Worm (Caenorhabditis elegans): ENCODE measurements around the gene try-8.

try-8 gene

DNA sequence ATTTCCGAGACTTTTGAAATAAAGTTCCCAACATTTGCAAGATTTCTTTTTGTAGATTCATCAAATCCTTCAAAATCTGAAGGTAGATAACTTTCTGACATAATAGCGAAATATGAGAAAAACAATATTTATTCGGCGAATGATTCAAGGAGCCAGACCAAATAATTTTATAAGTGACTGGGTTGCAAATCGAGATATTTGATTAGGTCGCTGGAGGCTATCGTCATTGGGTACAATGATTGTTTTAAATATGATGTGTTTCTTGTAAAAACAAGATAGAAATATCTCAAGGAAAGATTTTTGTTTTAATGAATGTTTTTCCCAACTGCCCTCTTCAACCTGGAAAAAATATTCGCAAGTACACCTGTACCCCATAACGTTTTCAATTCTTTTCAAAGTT is 25.3 kb downstream of the try-8 start, which contains the start of gene srw-69:
TSS of gene srw-69 (minus strand) at position 101 of the 400 bp plus-strand sequence.
- no peak for TF ChIP-seq B0035.1 (tag; optimal IDR thresholded peaks at IDR 0.05)
- TF ChIP-seq hlh-26 (GFP tag; conservative IDR thresholded peaks at IDR 0.05): no peak
- no peak for TF ChIP-seq C06A6.2 (GFP tag; conservative IDR thresholded peaks at IDR 0.05)
- TF ChIP-seq tlf-1 (GFP tag; optimal IDR thresholded peaks at IDR 0.05): no peak

DNA sequence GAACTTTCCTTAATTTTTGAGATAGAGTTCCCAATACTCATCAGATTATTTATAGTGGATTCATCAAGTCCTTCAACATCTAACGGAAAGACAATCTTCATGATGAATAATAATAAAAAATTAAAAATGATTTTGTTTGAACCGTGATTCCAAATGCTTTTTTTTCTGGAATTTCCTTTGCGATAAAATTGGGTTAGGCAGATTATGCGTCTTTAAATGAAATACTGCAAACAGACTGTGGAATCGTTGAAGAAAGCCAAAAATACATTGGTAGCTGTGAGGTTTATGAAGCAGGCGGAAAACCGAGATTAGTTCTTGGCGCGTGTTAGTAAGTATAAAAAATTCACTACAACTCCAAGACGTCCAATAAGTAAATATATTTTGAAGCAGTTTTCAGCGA is 27.5 kb downstream of the try-8 start, which contains the start of gene srw-68:
TSS of gene srw-68 (minus strand) at position 101 of the 400 bp plus-strand sequence.
- no peak for TF ChIP-seq bed-2 (GFP tag; IDR thresholded peaks at IDR 0.05)
- no peak for TF ChIP-seq mel-28 (tag; optimal IDR thresholded peaks at IDR 0.05; ENCODE audit: borderline replicate concordance)

DNA sequence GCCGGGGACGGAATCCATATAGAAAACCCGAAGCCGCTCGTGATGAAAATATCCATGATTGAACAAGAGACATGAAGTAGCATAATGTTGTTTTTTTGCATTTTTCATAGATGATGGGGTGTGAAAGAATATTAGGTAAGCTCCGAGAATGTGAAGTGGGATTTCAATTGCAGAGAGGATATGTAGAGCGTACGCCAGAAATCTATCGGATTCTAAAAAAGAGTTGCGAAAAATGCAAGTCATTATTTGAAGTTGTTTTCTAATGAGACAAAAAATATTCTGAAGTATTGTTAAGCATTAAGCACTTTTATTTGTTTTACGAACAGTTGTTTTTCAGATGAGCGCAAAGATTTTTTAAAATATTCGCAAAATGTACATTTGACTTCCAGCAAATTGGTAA is 29.8 kb downstream of the try-8 start, which contains the start of gene F18E3.10:
TSS of gene F18E3.10 (minus strand) at position 101 of the 400 bp plus-strand sequence.
- TF ChIP-seq hmg-20 (GFP tag; IDR thresholded peaks at IDR 0.05) (no peak), C17E4.6 (GFP tag; IDR thresholded peaks at IDR 0.05) (no peak), lsl-1 (GFP tag; optimal IDR thresholded peaks at IDR 0.05) (no peak), F55B11.4 (tag; optimal IDR thresholded peaks at IDR 0.05; ENCODE audit: borderline replicate concordance, insufficient read depth) (no peak), let-607 (tag; optimal IDR thresholded peaks at IDR 0.05) (no peak), pbrm-1 (GFP tag; IDR thresholded peaks at IDR 0.05) (no peak), nhr-80 (tag; optimal IDR thresholded peaks at IDR 0.05) (no peak), akir-1 (GFP tag; optimal IDR thresholded peaks at IDR 0.05) (no peak), chd-7 (tag; optimal IDR thresholded peaks at IDR 0.05) (no peak), rec-8 (tag; optimal IDR thresholded peaks at IDR 0.05) (no peak), ceh-91 (GFP tag; IDR thresholded peaks at IDR 0.05) (no peak), B0261.1 (tag; optimal IDR thresholded peaks at IDR 0.05) (no peak), ztf-28 (GFP tag; IDR thresholded peaks at IDR 0.05) (no peak), T26A5.8 (tag; optimal IDR thresholded peaks at IDR 0.05) (no peak), nfya-1 (tag; optimal IDR thresholded peaks at IDR 0.05; ENCODE audit: borderline replicate concordance, insufficient read depth) (no peak), lin-35 (GFP tag; optimal IDR thresholded peaks at IDR 0.05) (no peak)

DNA sequence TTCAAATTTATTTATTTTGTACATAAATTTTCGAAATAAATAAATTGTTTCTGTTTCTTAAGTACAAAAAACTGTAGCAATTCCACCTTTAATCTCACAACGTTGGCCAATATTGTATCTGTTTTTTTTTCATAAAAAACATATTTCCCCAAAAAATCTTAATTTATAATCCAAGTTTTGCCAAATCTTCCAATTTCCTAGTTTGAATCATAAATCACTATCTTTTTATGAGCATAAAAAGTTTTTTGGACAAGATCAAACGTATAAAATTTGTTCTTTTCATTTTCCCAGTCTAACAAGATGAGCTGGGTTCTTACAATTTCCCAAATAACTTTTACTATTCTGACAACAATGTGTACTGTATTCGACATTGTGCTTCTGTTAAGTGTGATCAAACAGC is 34.0 kb downstream of the try-8 start, which contains the start of gene srxa-4:
TSS of gene srxa-4 (plus strand) at position 301 of the 400 bp plus-strand sequence.
- TF ChIP-seq rcor-1 (GFP tag; IDR thresholded peaks at IDR 0.05): no peak
- TF ChIP-seq dpff-1 (tag; optimal IDR thresholded peaks at IDR 0.05): no peak
- TF ChIP-seq cebp-2 (GFP tag; IDR thresholded peaks at IDR 0.05): no peak
- TF ChIP-seq die-1 (tag; optimal IDR thresholded peaks at IDR 0.05): no peak
- TF ChIP-seq madf-8 (GFP tag; conservative IDR thresholded peaks at IDR 0.05): no peak
- TF ChIP-seq B0261.1 (tag; optimal IDR thresholded peaks at IDR 0.05): no peak
- no peak for TF ChIP-seq Y95B8A.8 (GFP tag; IDR thresholded peaks at IDR 0.05)

DNA sequence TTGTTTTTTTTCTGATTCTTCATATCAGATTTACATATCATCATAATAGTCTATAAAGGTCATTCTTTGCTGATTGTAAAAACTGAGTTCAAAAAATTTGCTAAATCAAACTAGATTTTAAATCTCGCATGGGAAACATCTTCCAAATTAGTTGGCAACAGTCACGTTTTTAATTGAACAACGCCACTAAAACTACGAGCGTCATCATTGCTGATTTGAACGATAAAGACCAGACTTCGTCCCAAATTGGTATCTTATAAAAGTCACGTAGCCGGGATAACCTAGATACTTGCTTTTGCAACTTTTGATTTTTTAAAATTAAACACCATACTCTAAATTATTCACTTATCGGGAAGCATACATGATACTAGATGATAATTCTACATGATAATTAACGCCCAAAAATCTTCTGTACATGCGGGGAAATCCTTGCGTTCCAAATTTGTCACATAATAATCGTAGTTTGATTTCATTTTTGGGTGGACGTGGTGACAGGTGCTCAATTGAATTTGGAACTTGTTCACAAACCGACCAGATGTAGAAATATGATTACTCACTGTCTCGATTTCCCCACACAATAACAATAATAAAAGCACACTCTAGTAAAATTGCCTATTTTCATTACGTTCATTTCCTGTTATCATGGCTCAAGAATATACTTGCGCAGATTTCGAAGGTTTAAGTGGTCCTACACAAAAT is 37.0 kb downstream of the try-8 start, which contains the start of gene srw-67:
TSS of gene srw-67 (plus strand) at position 643 of the 699 bp plus-strand sequence.
- TF ChIP-seq ceh-91 (GFP tag; IDR thresholded peaks at IDR 0.05): no peak
- no peak for TF ChIP-seq hrde-1 (tag; optimal IDR thresholded peaks at IDR 0.05; ENCODE audit: borderline replicate concordance)
